Worm (Caenorhabditis elegans): ENCODE results near the gene C53C11.2.

- TF ChIP-seq unc-62 (GFP tag; optimal IDR thresholded peaks at IDR 0.05) (no peak), ces-1 (GFP tag; optimal IDR thresholded peaks at IDR 0.05) (no peak)
These were observed 11.5 kb upstream of the C53C11.2 start for ce11 chrX:17324954-17325353.
